Fruit fly (Drosophila melanogaster): ENCODE results near the gene RluA-1.

DNA sequence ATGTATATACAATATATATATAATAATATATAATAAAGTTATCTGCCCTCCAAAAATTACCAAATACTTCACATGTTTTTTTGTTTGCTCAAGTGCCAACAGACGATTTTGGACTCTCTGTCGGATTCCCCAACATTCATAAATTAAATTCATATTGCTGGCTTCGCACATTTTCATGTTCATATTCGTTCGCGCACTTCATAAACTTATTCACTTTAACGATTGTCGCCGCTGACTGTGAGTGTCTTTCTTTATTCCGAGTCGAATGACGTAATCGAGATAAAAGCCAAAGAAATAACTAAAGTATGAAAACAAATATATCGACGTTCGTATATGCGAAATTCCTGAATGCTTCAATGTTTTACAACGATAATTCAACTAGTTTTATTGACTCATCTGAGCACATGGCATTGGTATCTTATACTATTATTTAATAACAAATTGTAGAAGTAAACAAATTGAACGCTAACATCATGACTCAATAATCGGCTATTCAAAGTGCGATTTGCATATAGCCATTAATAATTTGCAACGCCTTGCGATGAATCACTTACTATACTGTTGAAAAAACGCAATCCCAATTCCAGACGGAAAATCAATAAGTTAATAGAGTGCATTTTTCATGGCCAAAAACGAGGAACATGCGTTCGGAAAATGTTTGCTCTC is 26.3 kb upstream of the RluA-1 start:
- TF ChIP-seq h (GFP tag; optimal IDR thresholded peaks at IDR 0.05) (no peak), Hnf4 (GFP tag; optimal IDR thresholded peaks at IDR 0.05) (no peak), psq (GFP tag; optimal IDR thresholded peaks at IDR 0.05) (no peak), Dif (GFP tag; optimal IDR thresholded peaks at IDR 0.05; ENCODE audit: partially characterized antibody) (no peak)

Data from whole organism, wandering third instar larva.